Fruit fly (Drosophila melanogaster) Kc167 (cell line): ENCODE results near the gene CG32457.

Experiments
- Myc ChIP-seq: fragments of >200 bp; optimal IDR thresholded peaks from 2 replicates; lab custom pipeline; 2017; ENCODE audit warnings: missing external identifiers
- Sin3A ChIP-seq: fragments of >200 bp; optimal IDR thresholded peaks from 2 replicates; lab custom pipeline; 2018; ENCODE audit warnings: missing external identifiers
- h ChIP-seq: fragments of >200 bp; optimal IDR thresholded peaks from 3 replicates; lab custom pipeline; 2018; ENCODE audit warnings: missing external identifiers
- insv ChIP-seq: fragments of >200 bp; optimal IDR thresholded peaks from 3 replicates; lab custom pipeline; 2018; ENCODE audit warnings: missing external identifiers
- psq ChIP-seq: fragments of >200 bp; optimal IDR thresholded peaks from 2 replicates; lab custom pipeline; 2017; ENCODE audit warnings: missing external identifiers
- ttk ChIP-seq: sonication (Bioruptor generic); optimal IDR thresholded peaks from 2 replicates; lab custom pipeline; 2017; ENCODE audit warnings: missing external identifiers

The CG32457 gene

DNA sequence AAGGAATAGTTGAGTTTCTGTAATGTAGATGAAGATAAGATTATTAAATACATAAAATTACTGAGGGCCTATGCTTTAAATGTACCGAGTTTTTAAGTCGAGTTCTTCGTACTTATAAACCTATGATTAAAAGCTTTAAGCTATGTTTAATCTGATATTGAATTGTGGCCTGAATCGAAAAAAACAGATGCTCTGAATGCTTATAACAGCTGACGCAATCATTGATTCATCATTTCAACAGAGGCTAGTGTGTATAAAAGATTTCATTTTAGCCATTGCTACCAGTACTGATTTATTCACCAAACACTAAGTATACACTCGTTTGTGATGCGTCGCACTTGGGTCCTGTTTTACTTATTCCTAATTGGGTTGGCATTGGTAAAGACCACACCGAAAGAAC, at the start of gene CG32457:
Gene CG32457, plus strand, starts transcription at position 301 of the 400 bp plus-strand sequence.
- no peak for TF ChIP-seq h (lab: Kevin White, UChicago)
- TF ChIP-seq Sin3A (lab: Kevin White, UChicago): no peak
- no peak for TF ChIP-seq psq (lab: Kevin White, UChicago)
- no peak for TF ChIP-seq ttk (lab: Kevin White, UChicago)
- TF ChIP-seq insv (lab: Kevin White, UChicago): no peak
- TF ChIP-seq Myc (lab: Kevin White, UChicago): no peak

DNA sequence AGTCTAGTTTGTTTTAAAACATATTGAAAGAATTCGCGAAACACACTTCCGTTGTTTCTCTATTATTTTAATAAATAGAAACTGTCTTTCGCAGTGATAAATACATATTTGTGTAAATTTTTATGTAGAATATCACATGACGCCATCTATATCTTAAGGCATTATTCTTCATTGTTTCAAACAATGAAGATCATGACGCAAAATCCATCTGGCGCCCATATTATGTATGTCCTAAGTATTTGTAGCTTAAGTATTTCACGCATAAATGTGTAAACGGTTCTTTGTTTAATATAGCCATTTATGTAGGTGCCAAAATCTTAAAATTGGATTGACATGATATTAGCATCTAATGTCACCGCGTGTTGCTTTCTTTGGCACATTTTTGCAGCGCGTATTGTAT, 47.2 kb upstream of the CG32457 start:
- TF ChIP-seq h (lab: Kevin White, UChicago): no peak
- no peak for TF ChIP-seq psq (lab: Kevin White, UChicago)
- no peak for TF ChIP-seq insv (lab: Kevin White, UChicago)
- TF ChIP-seq Myc (lab: Kevin White, UChicago): no peak
- TF ChIP-seq ttk (lab: Kevin White, UChicago): no peak
- no peak for TF ChIP-seq Sin3A (lab: Kevin White, UChicago)

DNA sequence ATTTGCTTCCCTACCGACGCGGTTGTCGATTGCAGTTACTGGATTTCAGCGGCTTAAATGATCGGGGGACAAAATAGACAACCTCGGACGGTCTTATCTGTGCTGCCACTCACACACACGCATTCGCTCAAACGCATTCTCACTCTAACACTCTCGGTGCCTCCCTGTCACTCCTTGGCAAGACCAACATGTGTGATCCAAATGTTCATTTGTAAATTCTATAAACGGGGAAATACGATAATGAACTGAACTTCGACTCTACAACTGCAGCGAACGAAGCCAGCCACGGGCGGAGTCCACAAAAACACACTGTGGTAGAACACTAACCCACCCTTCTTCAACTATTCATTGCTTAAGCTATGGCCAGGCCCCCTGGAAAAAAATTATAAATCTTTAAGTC, 44.0 kb upstream of the CG32457 start:
- TF ChIP-seq ttk (lab: Kevin White, UChicago): no peak
- TF ChIP-seq Sin3A (lab: Kevin White, UChicago): no peak
- no peak for TF ChIP-seq psq (lab: Kevin White, UChicago)
- TF ChIP-seq Myc (lab: Kevin White, UChicago): no peak

DNA sequence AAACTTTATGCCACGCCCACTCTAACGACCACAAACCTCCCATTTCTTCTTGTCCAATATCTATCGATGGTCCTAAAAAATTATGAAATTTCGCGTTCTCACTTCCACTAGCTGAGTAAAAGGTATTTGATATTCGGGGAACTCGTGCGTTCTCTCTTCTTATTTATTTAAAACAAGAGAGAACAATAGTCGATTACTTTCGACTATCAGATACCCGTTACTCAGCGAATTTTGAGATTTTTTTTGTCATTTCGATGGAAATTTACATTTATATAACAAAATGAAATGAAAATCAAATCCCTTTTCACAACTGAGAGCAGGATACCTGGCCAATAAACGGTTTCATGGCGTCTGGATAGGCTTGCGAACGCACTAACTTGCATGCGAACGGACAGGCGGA, 42.9 kb upstream of the CG32457 start:
- TF ChIP-seq ttk (lab: Kevin White, UChicago) (no peak), Sin3A (lab: Kevin White, UChicago) (no peak), psq (lab: Kevin White, UChicago) (no peak), Myc (lab: Kevin White, UChicago) (no peak), h (lab: Kevin White, UChicago) (no peak), insv (lab: Kevin White, UChicago) (no peak)

DNA sequence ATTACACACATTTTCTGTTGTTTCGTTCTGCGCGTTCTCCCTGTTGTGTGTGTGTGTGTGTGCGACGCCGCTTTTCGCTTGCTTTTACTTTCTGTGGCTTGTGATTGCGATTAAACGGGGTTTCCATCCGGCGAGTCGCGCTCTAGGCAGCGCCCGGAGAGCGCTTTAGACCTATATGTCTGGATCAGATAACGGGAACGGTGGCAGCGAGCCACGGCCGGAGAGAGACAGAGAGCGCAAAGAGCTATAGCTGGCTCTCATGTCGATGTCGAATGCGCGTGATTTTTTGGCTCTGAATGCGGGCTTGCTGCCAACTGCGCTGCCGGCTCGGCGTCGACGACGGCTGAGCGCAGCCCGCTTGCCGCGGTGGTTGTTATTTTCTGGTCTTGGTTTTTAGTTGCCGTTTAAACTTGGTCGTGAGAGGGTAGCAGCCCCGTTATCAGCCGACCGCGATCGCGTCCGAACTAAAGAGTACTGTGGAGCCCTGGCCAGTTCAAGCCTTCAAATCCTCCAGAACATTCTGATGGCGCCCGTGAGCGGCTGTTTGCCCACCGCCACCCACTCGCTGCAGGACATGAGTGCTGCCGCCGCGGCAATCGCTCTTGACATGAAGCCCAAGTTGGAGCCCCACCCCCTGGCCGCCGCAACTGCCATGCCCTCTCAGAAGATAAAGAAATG, 42.0 kb upstream of the CG32457 start, which contains the start of gene Mes2:
Gene Mes2, plus strand, starts transcription at position 394 of the 678 bp plus-strand sequence.
- TF ChIP-seq h (lab: Kevin White, UChicago) (no peak), Sin3A (lab: Kevin White, UChicago) (no peak), psq (lab: Kevin White, UChicago) (no peak), ttk (lab: Kevin White, UChicago) (no peak), insv (lab: Kevin White, UChicago) (no peak), Myc (lab: Kevin White, UChicago) (no peak)

- no peak for TF ChIP-seq Sin3A (lab: Kevin White, UChicago)
- no peak for TF ChIP-seq ttk (lab: Kevin White, UChicago)
- no peak for TF ChIP-seq psq (lab: Kevin White, UChicago)
- no peak for TF ChIP-seq insv (lab: Kevin White, UChicago)
- TF ChIP-seq Myc (lab: Kevin White, UChicago): no peak
- TF ChIP-seq h (lab: Kevin White, UChicago): no peak
Measured at dm6 chr3L:22947993-22948954, 39.2 kb upstream of the CG32457 start.

dm6 chr3L:22952703-22953102, 34.7 kb upstream of the CG32457 start:
- TF ChIP-seq insv (lab: Kevin White, UChicago): no peak
- no peak for TF ChIP-seq Myc (lab: Kevin White, UChicago)
- no peak for TF ChIP-seq psq (lab: Kevin White, UChicago)
- no peak for TF ChIP-seq h (lab: Kevin White, UChicago)
- no peak for TF ChIP-seq ttk (lab: Kevin White, UChicago)
- TF ChIP-seq Sin3A (lab: Kevin White, UChicago): no peak

- TF ChIP-seq psq (lab: Kevin White, UChicago) (no peak), ttk (lab: Kevin White, UChicago) (no peak), insv (lab: Kevin White, UChicago) (no peak), Myc (lab: Kevin White, UChicago) (no peak), Sin3A (lab: Kevin White, UChicago) (no peak), h (lab: Kevin White, UChicago) (no peak)
Measured at dm6 chr3L:22955202-22955601, 32.2 kb upstream of the CG32457 start, which contains the start of gene CG32461. CG32461 (minus strand) TSS chr3L:22955302.

DNA sequence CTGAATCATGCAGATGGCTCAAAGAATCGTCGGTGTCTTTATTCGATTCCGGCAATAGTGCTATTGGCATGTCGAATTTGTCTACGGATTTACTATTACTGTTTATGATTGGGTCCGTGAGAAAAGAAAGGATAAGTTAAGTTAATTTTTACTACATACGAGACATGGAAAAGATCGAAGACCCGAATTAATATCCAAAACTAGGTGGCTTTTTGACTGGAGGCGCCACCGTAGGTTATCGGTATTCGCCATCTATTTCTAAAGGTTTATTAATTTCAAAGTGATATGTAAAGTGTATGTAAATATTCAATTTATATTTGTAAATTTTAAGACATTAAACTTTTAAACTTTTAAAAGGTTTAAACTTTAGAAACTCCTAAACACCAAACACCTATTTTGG, 29.3 kb upstream of the CG32457 start:
- TF ChIP-seq ttk (lab: Kevin White, UChicago) (no peak), Sin3A (lab: Kevin White, UChicago) (no peak), Myc (lab: Kevin White, UChicago) (no peak), h (lab: Kevin White, UChicago) (no peak), insv (lab: Kevin White, UChicago) (no peak), psq (lab: Kevin White, UChicago) (no peak)

DNA sequence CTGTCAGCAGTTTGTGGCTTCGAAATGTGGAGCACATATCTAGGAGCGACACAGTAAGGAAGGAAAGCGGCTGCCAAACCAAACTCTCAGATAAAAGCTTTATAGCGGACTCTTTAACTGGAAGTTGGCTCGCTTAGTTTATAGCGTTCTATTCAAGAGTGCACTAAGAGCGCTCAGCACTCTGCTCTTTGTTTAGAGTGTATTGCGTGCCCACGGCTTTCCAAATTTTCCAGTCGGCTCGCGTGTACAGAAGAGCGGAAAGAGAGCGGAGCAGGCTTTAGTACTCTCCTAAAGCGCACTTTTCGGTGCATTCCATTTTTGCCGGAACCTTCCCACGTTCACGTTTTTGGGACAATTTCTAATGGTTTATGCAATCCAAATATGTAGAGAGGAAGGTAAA, 27.1 kb upstream of the CG32457 start:
- TF ChIP-seq Sin3A (lab: Kevin White, UChicago): no peak

- TF ChIP-seq h (lab: Kevin White, UChicago) (no peak), ttk (lab: Kevin White, UChicago) (no peak), psq (lab: Kevin White, UChicago) (no peak), Myc (lab: Kevin White, UChicago) (no peak), insv (lab: Kevin White, UChicago) (no peak), Sin3A (lab: Kevin White, UChicago) (no peak)
Measured at dm6 chr3L:22982040-22982439, 5.4 kb upstream of the CG32457 start.
